Worm (Caenorhabditis elegans) whole organism, L1 larva: ENCODE data around the gene ins-35.
A peak's percentile ranks its signal among the peaks of the same experiment; 100 is the strongest.

Experiments
- aly-2 ChIP-seq: fragments of 150-350 bp; optimal IDR thresholded peaks from 2 replicates; lab custom pipeline; 2014; ENCODE audit warnings: missing biosample characterization, missing genetic modification characterization
- ama-1 ChIP-seq: fragments of 150-350 bp; optimal IDR thresholded peaks from 2 replicates; lab custom pipeline; 2014
- fos-1 ChIP-seq: fragments of 150-350 bp; optimal IDR thresholded peaks from 2 replicates; lab custom pipeline; 2014; ENCODE audit warnings: missing biosample characterization, missing genetic modification characterization
- hpl-2 ChIP-seq: fragments of 150-350 bp; optimal IDR thresholded peaks from 2 replicates; lab custom pipeline; 2014; ENCODE audit warnings: missing biosample characterization, missing genetic modification reagents, missing genetic modification characterization
- nhr-237 ChIP-seq: fragments of 150-350 bp; optimal IDR thresholded peaks from 2 replicates; lab custom pipeline; 2014; ENCODE audit warnings: missing biosample characterization, missing genetic modification characterization
- nhr-28 ChIP-seq: fragments of 150-350 bp; optimal IDR thresholded peaks from 2 replicates; lab custom pipeline; 2014; ENCODE audit warnings: missing biosample characterization, missing genetic modification characterization
- pax-3 ChIP-seq: fragments of 200-800 bp; sonication (Bioruptor generic); optimal IDR thresholded peaks from 2 replicates; lab custom pipeline; 2018; ENCODE audit warnings: mild to moderate bottlenecking, missing genetic modification characterization, moderate library complexity, missing compliant biosample characterization
- skn-1 ChIP-seq: fragments of 150-350 bp; optimal IDR thresholded peaks from 2 replicates; lab custom pipeline; 2014; ENCODE audit warnings: missing biosample characterization, missing genetic modification characterization
- sox-4 ChIP-seq: sonication (generic microtip); optimal IDR thresholded peaks from 2 replicates; lab custom pipeline; 2016; ENCODE audit warnings: missing genetic modification characterization, missing compliant biosample characterization
- unc-130 ChIP-seq: fragments of 150-350 bp; optimal IDR thresholded peaks from 2 replicates; lab custom pipeline; 2017; ENCODE audit warnings: missing biosample characterization, missing genetic modification characterization, inconsistent platforms
- unc-62 ChIP-seq: fragments of 150-350 bp; optimal IDR thresholded peaks from 2 replicates; lab custom pipeline; 2014; ENCODE audit warnings: missing biosample characterization, missing genetic modification reagents, missing genetic modification characterization

DNA sequence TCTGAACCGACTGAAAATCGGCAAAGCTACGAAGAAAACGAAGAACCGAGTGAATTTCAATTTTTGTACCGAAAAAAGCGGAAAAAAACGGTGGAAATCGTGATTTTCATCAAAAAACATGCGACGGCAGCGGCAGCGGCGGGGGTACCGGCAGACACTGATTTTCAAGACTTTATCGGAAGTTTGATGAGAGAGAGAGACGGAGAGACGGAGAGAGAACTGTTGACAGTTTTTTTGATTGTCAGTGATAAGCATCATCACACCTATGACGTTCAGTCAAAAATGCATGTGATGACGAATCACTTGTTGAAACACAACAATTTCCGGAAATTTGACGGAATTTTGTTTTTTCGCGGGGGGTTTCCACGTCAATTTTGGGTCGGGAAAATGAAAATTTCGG lies 38.1 kb downstream of the ins-35 start:
- TF ChIP-seq nhr-28 (tag; lab: Kevin White, UChicago) (no peak), aly-2 (tag; lab: Kevin White, UChicago) (no peak), nhr-237 (tag; lab: Kevin White, UChicago) (no peak), sox-4 (no peak), ama-1 (peak; percentile 11), pax-3 (tag; lab: Kevin White, UChicago) (no peak), unc-62 (GFP tag; lab: Kevin White, UChicago) (no peak), hpl-2 (GFP tag; lab: Kevin White, UChicago) (no peak), skn-1 (tag; lab: Kevin White, UChicago) (no peak), fos-1 (tag; lab: Kevin White, UChicago) (no peak), unc-130 (tag; lab: Kevin White, UChicago) (no peak)
